Fruit fly (Drosophila melanogaster) whole organism, prepupa: ENCODE results near the gene CG17377.

Source experiments
- CG8119 ChIP-seq: fragments of 200-800 bp; sonication (Bioruptor generic); IDR thresholded peaks from 3 replicates; pipeline ENCODE4 v1.3.6; 2022; ENCODE audit warnings: missing biosample characterization, missing genetic modification characterization
- Eip93F ChIP-seq: fragments of 200-800 bp; sonication (Bioruptor generic); optimal IDR thresholded peaks from 2 replicates; lab custom pipeline; 2016; ENCODE audit warnings: missing biosample characterization, mild to moderate bottlenecking, missing genetic modification characterization
- esn ChIP-seq: fragments of 200-800 bp; sonication (Bioruptor generic); optimal IDR thresholded peaks from 2 replicates; lab custom pipeline; 2016; ENCODE audit warnings: missing biosample characterization, mild to moderate bottlenecking, missing genetic modification characterization, moderate library complexity
- fkh ChIP-seq: fragments of 200-800 bp; sonication (Bioruptor generic); optimal IDR thresholded peaks from 3 replicates; lab custom pipeline; 2017; ENCODE audit warnings: missing biosample characterization, mild to moderate bottlenecking, missing genetic modification characterization, moderate library complexity

- TF ChIP-seq esn (no peak), fkh (GFP tag; lab: Kevin White, UChicago) (no peak), Eip93F (GFP tag; lab: Kevin White, UChicago) (no peak), CG8119 (GFP tag; lab: Robert Waterston, UW) (no peak)
Measured at dm6 chr2L:6827558-6828122, 25.0 kb upstream of the CG17377 start.
